Fruit fly (Drosophila melanogaster) whole organism, adult: ENCODE measurements around the gene Rel.

Experiments
- bab1 ChIP-seq: fragments of 200-800 bp; sonication (Bioruptor generic); optimal IDR thresholded peaks from 3 replicates; lab custom pipeline; 2019; ENCODE audit warnings: missing biosample characterization, mild to moderate bottlenecking, missing genetic modification characterization, moderate library complexity
- tj ChIP-seq: fragments of 200-800 bp; sonication (Bioruptor generic); optimal IDR thresholded peaks from 3 replicates; lab custom pipeline; 2017; ENCODE audit warnings: missing biosample characterization, mild to moderate bottlenecking, missing genetic modification characterization, moderate library complexity
- toe ChIP-seq: fragments of 200-800 bp; sonication (Bioruptor generic); optimal IDR thresholded peaks from 2 replicates; lab custom pipeline; 2016; ENCODE audit warnings: missing biosample characterization, missing genetic modification characterization

dm6 chr3R:9047561-9048465, at the start of gene Rel:
- TF ChIP-seq tj (no peak), bab1 (GFP tag; lab: Kevin White, UChicago) (peak; percentile 76), toe (GFP tag; lab: Kevin White, UChicago) (no peak)
